Fruit fly (Drosophila melanogaster) whole organism, pupa: ENCODE results near the gene Dlip2.
A peak's percentile ranks its signal among the peaks of the same experiment; 100 is the strongest.

Experiments used
- CG12605 ChIP-seq: fragments of 200-800 bp; sonication (Bioruptor generic); IDR thresholded peaks from 2 replicates; pipeline ENCODE4 v1.3.6; 2022; ENCODE audit warnings: missing biosample characterization, missing genetic modification characterization
- CG15710 ChIP-seq: fragments of 200-800 bp; sonication (Bioruptor generic); optimal IDR thresholded peaks from 2 replicates; lab custom pipeline; 2018; ENCODE audit warnings: missing biosample characterization, mild to moderate bottlenecking, missing genetic modification characterization, moderate library complexity
- Pif1B ChIP-seq: fragments of 200-800 bp; sonication (Bioruptor generic); optimal IDR thresholded peaks from 3 replicates; lab custom pipeline; 2016; ENCODE audit warnings: missing biosample characterization, missing genetic modification characterization

DNA sequence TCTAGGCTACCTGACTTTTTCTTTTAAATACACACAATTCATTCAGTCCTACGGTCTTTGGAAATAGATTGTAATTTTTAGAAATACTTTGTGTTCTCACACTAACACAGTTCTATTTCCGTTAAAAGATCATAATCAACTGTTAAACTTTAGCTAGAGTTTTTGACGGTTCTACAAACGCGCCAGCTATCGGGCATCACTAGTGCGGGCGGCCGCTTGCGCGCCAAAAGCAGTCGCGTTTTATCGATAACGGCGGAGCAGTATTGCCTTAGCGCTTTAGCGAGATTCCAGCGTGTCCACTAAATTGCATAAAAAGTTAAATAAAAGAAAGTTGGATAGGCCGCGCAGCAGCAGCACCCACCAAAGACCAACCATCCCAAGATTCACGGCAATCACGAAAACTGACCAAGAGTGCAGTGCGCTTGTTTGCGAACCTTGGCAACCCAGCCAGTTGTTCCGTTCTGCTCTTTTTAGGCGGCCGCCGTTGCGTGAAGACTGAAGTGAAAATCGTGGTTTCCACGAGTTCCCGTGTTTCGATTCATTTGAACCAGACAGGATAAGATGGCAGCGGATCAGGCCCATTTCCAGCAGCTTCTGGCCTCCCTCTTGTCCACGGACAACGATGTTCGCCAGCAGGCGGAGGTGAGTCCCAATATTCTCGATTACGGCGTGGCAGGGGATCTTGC lies 3.8 kb upstream of the Dlip2 start, which contains the start of gene Karybeta3:
- TF ChIP-seq CG12605 (GFP tag; lab: Robert Waterston, UW) (peak; percentile 75), CG15710 (tag; lab: Kevin White, UChicago) (peak; percentile 73), Pif1B (no peak)
